Fruit fly (Drosophila melanogaster) whole organism, embryonic: ENCODE data around the gene hmw.

Experiments
- Adf1 ChIP-seq: fragments of 200-800 bp; sonication (Bioruptor generic); IDR thresholded peaks from 2 replicates; pipeline ENCODE4 v1.3.6; 2022; ENCODE audit warnings: missing biosample characterization, missing genetic modification characterization
- Atf-2 ChIP-seq: fragments of 200-800 bp; sonication (Bioruptor generic); optimal IDR thresholded peaks from 2 replicates; lab custom pipeline; 2016; ENCODE audit warnings: missing biosample characterization, missing genetic modification characterization
- Awh ChIP-seq: fragments of 200-800 bp; sonication (Bioruptor generic); IDR thresholded peaks from 2 replicates; pipeline ENCODE4, ENCODE4 v1.3.6; 2022; ENCODE audit warnings: missing biosample characterization, missing genetic modification characterization
- CG1024 ChIP-seq: fragments of 200-800 bp; sonication (Bioruptor generic); IDR thresholded peaks from 2 replicates; pipeline ENCODE4 v1.3.6; 2022; ENCODE audit warnings: missing biosample characterization, missing genetic modification characterization
- CG10431 ChIP-seq: fragments of 200-800 bp; sonication (Bioruptor generic); optimal IDR thresholded peaks from 3 replicates; lab custom pipeline; 2018; ENCODE audit warnings: missing biosample characterization, mild to moderate bottlenecking, missing genetic modification characterization
- CG10543 ChIP-seq: fragments of 200-800 bp; sonication (Bioruptor generic); optimal IDR thresholded peaks from 3 replicates; lab custom pipeline; 2017; ENCODE audit warnings: missing biosample characterization, mild to moderate bottlenecking, missing genetic modification characterization, moderate library complexity
- CG11504 ChIP-seq: fragments of 200-800 bp; sonication (Bioruptor generic); optimal IDR thresholded peaks from 3 replicates; lab custom pipeline; 2019; ENCODE audit warnings: missing biosample characterization, mild to moderate bottlenecking, missing genetic modification characterization, moderate library complexity
- CG11696 ChIP-seq: fragments of 200-800 bp; sonication (Bioruptor generic); IDR thresholded peaks from 2 replicates; pipeline ENCODE4 v1.3.6; 2022; ENCODE audit warnings: missing biosample characterization, missing genetic modification characterization
- CG11723 ChIP-seq: fragments of 200-800 bp; sonication (Bioruptor generic); optimal IDR thresholded peaks from 2 replicates; lab custom pipeline; 2017; ENCODE audit warnings: missing biosample characterization, mild to moderate bottlenecking, missing genetic modification characterization
- CG14441 ChIP-seq: fragments of 200-800 bp; sonication (Bioruptor generic); IDR thresholded peaks from 2 replicates; pipeline ENCODE4 v1.3.6; 2022; ENCODE audit warnings: missing biosample characterization, missing genetic modification characterization
- CG14667 ChIP-seq: fragments of 200-800 bp; sonication (Bioruptor generic); IDR thresholded peaks from 2 replicates; pipeline ENCODE4 v1.3.6; 2022; ENCODE audit warnings: missing biosample characterization, missing genetic modification characterization
- CG15514 ChIP-seq: fragments of 200-800 bp; sonication (Bioruptor generic); optimal IDR thresholded peaks from 3 replicates; lab custom pipeline; 2017; ENCODE audit warnings: missing biosample characterization, missing genetic modification characterization, mild to moderate bottlenecking, moderate library complexity, missing genetic modification reagents
- CG17328 ChIP-seq: fragments of 200-800 bp; sonication (Bioruptor generic); IDR thresholded peaks from 2 replicates; pipeline ENCODE4 v1.3.6; 2022; ENCODE audit warnings: missing biosample characterization, missing genetic modification characterization
- CG18476 ChIP-seq: fragments of 200-800 bp; sonication (Bioruptor generic); optimal IDR thresholded peaks from 2 replicates; lab custom pipeline; 2016; ENCODE audit warnings: missing biosample characterization, mild to moderate bottlenecking, missing genetic modification characterization
- CG18764 ChIP-seq: fragments of 200-800 bp; sonication (Bioruptor generic); optimal IDR thresholded peaks from 3 replicates; lab custom pipeline; 2016; ENCODE audit warnings: missing biosample characterization, missing genetic modification characterization
- CG2202 ChIP-seq: fragments of 200-800 bp; sonication (Bioruptor generic); optimal IDR thresholded peaks from 2 replicates; lab custom pipeline; 2018; ENCODE audit warnings: missing biosample characterization, mild to moderate bottlenecking, missing genetic modification characterization
- CG30403 ChIP-seq: fragments of 200-800 bp; sonication (Bioruptor generic); optimal IDR thresholded peaks from 3 replicates; lab custom pipeline; 2016; ENCODE audit warnings: missing biosample characterization, missing genetic modification characterization
- CG3407 ChIP-seq: fragments of 200-800 bp; sonication (Bioruptor generic); optimal IDR thresholded peaks from 2 replicates; lab custom pipeline; 2018; ENCODE audit warnings: missing biosample characterization, mild to moderate bottlenecking, missing genetic modification characterization
- CG34224 ChIP-seq: fragments of 200-800 bp; sonication (Bioruptor generic); IDR thresholded peaks from 3 replicates; pipeline ENCODE4 v1.3.6; 2022; ENCODE audit warnings: missing biosample characterization, missing genetic modification characterization; ENCODE audit not compliant: partially characterized antibody
- CG34376 ChIP-seq: fragments of 200-800 bp; sonication (Bioruptor generic); optimal IDR thresholded peaks from 2 replicates; lab custom pipeline; 2018; ENCODE audit warnings: missing biosample characterization, mild to moderate bottlenecking, missing genetic modification characterization
- CG3726 ChIP-seq: fragments of 200-800 bp; sonication (Bioruptor generic); IDR thresholded peaks from 3 replicates; pipeline ENCODE4, ENCODE4 v1.3.6; 2022; ENCODE audit warnings: missing biosample characterization, missing genetic modification characterization
- CG42726 ChIP-seq: fragments of 200-800 bp; sonication (Bioruptor generic); IDR thresholded peaks from 2 replicates; pipeline ENCODE4 v1.3.6; 2022; ENCODE audit warnings: missing biosample characterization, missing genetic modification characterization; ENCODE audit not compliant: partially characterized antibody
- CG4820 ChIP-seq: fragments of 200-800 bp; sonication (Bioruptor generic); optimal IDR thresholded peaks from 3 replicates; lab custom pipeline; 2016; ENCODE audit warnings: missing biosample characterization, missing genetic modification characterization
- CG8281 ChIP-seq: fragments of 200-800 bp; sonication (Bioruptor generic); optimal IDR thresholded peaks from 2 replicates; lab custom pipeline; 2018; ENCODE audit warnings: missing biosample characterization, mild to moderate bottlenecking, missing genetic modification characterization, moderate library complexity
- CG8290 ChIP-seq, 3 experiments: fragments of 200-800 bp; sonication (Bioruptor generic); optimal IDR thresholded peaks; 2 replicates each; lab custom pipeline; 2016 to 2019; ENCODE audit warnings: missing biosample characterization in 3 of 3, missing genetic modification characterization in 3 of 3, mild to moderate bottlenecking in 2 of 3, moderate library complexity in 1 of 3
- CG8478 ChIP-seq: fragments of >200 bp; optimal IDR thresholded peaks from 2 replicates; lab custom pipeline; 2018
- CG8924 ChIP-seq: fragments of 200-800 bp; optimal IDR thresholded peaks from 3 replicates; lab custom pipeline; 2019; ENCODE audit warnings: missing biosample characterization, mild to moderate bottlenecking, missing genetic modification characterization, moderate library complexity
- CG9727 ChIP-seq: fragments of 200-800 bp; sonication (Bioruptor generic); optimal IDR thresholded peaks from 3 replicates; lab custom pipeline; 2017; ENCODE audit warnings: missing biosample characterization, mild to moderate bottlenecking, missing genetic modification characterization
- CG9817 ChIP-seq: fragments of 200-800 bp; sonication (Bioruptor generic); optimal IDR thresholded peaks from 2 replicates; lab custom pipeline; 2018; ENCODE audit warnings: missing biosample characterization, mild to moderate bottlenecking, missing genetic modification characterization, moderate library complexity
- CG9932 ChIP-seq: fragments of 200-800 bp; sonication (Bioruptor generic); IDR thresholded peaks from 2 replicates; pipeline ENCODE4 v1.3.6; 2022; ENCODE audit warnings: missing biosample characterization, missing genetic modification characterization
- Chrac-16 ChIP-seq: fragments of 200-800 bp; sonication (Bioruptor generic); optimal IDR thresholded peaks from 3 replicates; lab custom pipeline; 2016; ENCODE audit warnings: missing biosample characterization, missing genetic modification characterization
- D19A ChIP-seq: fragments of 200-800 bp; optimal IDR thresholded peaks from 3 replicates; lab custom pipeline; 2019; ENCODE audit warnings: missing biosample characterization, mild to moderate bottlenecking, missing genetic modification characterization, moderate library complexity
- D19B ChIP-seq: fragments of 200-800 bp; sonication (Bioruptor generic); optimal IDR thresholded peaks from 2 replicates; lab custom pipeline; 2017; ENCODE audit warnings: missing biosample characterization, mild to moderate bottlenecking, missing genetic modification characterization
- Doc2 ChIP-seq: fragments of 200-800 bp; sonication (Bioruptor generic); IDR thresholded peaks from 2 replicates; pipeline ENCODE4 v1.3.6; 2022; ENCODE audit warnings: missing biosample characterization, missing genetic modification characterization
- HmgZ ChIP-seq: fragments of 200-800 bp; sonication (Bioruptor generic); optimal IDR thresholded peaks from 2 replicates; lab custom pipeline; 2018; ENCODE audit warnings: missing biosample characterization, mild to moderate bottlenecking, missing genetic modification characterization
- Jarid2 ChIP-seq: fragments of 200-800 bp; sonication (Bioruptor generic); optimal IDR thresholded peaks from 3 replicates; lab custom pipeline; 2017; ENCODE audit warnings: mild to moderate bottlenecking, missing biosample characterization, missing genetic modification reagents, missing genetic modification characterization
- Med ChIP-seq: fragments of 200-800 bp; sonication (Bioruptor generic); peaks from one replicate; lab custom pipeline; 2016; ENCODE audit warnings: missing biosample characterization, missing genetic modification characterization, mild to moderate bottlenecking, inconsistent platforms, moderate library complexity
- Optix ChIP-seq: fragments of 200-800 bp; sonication (Bioruptor generic); IDR thresholded peaks from 3 replicates; pipeline ENCODE4 v1.3.6; 2022; ENCODE audit warnings: missing biosample characterization, missing genetic modification characterization
- Rfx ChIP-seq: fragments of 200-800 bp; sonication (Bioruptor generic); IDR thresholded peaks from 2 replicates; pipeline ENCODE4 v1.3.6; 2022; ENCODE audit warnings: missing biosample characterization, missing genetic modification characterization
- abd-A ChIP-seq: fragments of 200-800 bp; sonication (Bioruptor generic); optimal IDR thresholded peaks from 3 replicates; lab custom pipeline; 2019; ENCODE audit warnings: missing biosample characterization, mild to moderate bottlenecking, missing genetic modification characterization, moderate library complexity
- chinmo ChIP-seq: fragments of 200-800 bp; sonication (Bioruptor generic); IDR thresholded peaks from 4 replicates; pipeline ENCODE4 v1.3.6; 2022; ENCODE audit warnings: missing biosample characterization, missing genetic modification characterization; ENCODE audit not compliant: partially characterized antibody
- crol ChIP-seq: fragments of 200-800 bp; sonication (Bioruptor generic); IDR thresholded peaks from 2 replicates; pipeline ENCODE4 v1.3.6; 2022; ENCODE audit warnings: missing biosample characterization, missing genetic modification characterization
- emc ChIP-seq: fragments of 200-800 bp; sonication (Bioruptor generic); optimal IDR thresholded peaks from 2 replicates; lab custom pipeline; 2016; ENCODE audit warnings: missing biosample characterization, missing genetic modification characterization
- ems ChIP-seq: fragments of 200-800 bp; sonication (Bioruptor generic); optimal IDR thresholded peaks from 3 replicates; lab custom pipeline; 2016; ENCODE audit warnings: missing biosample characterization, missing genetic modification characterization
- gsb-n ChIP-seq: fragments of 200-800 bp; sonication (Bioruptor generic); optimal IDR thresholded peaks from 3 replicates; lab custom pipeline; 2018; ENCODE audit warnings: missing biosample characterization, mild to moderate bottlenecking, missing genetic modification characterization
- gt ChIP-seq: fragments of 200-800 bp; sonication (Bioruptor generic); IDR thresholded peaks from 2 replicates; pipeline ENCODE4 v1.3.6; 2022; ENCODE audit warnings: missing biosample characterization, missing genetic modification characterization
- lola ChIP-seq, 3 experiments: fragments of >200 bp in 2 of 3; fragments of 200-800 bp in 1 of 3; sonication (Bioruptor generic) in 1 of 3; optimal IDR thresholded peaks; 2 replicates each; lab custom pipeline; 2017 to 2019; ENCODE audit warnings: missing biosample characterization in 3 of 3, missing genetic modification characterization in 3 of 3, mild to moderate bottlenecking in 1 of 3, moderate library complexity in 1 of 3
- onecut ChIP-seq: fragments of 200-800 bp; sonication (Bioruptor generic); IDR thresholded peaks from 2 replicates; pipeline ENCODE4 v1.3.6; 2022; ENCODE audit warnings: missing biosample characterization, missing genetic modification characterization
- psq ChIP-seq: fragments of 200-800 bp; sonication (Bioruptor generic); optimal IDR thresholded peaks from 2 replicates; lab custom pipeline; 2017; ENCODE audit warnings: missing biosample characterization, missing genetic modification characterization
- sens ChIP-seq: fragments of 200-800 bp; sonication (Bioruptor generic); peaks from one replicate; lab custom pipeline; 2016; ENCODE audit warnings: missing biosample characterization, missing genetic modification characterization
- z ChIP-seq: fragments of 200-800 bp; sonication (Bioruptor generic); IDR thresholded peaks from 3 replicates; pipeline ENCODE4 v1.3.6; 2022; ENCODE audit warnings: missing biosample characterization, missing genetic modification characterization

hmw gene

DNA sequence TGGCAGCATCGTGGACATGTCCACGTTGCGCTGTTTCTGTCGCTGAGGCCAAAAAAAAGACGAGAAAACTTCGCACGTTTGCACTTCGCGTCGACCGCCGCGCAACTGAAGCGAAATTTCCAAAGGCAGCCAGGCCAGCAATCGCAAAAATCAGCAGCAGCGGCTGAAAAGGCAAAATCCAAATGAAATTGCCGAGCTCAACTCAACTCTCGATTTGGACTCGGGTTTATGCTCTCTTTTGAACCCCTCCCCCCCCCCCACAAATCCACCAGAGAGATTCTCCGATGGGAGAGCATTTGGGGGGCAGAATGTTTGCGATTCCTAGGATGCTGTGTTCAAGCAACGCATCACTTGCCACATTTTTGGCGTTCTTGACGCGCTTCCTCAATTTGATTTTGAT lies 47.5 kb upstream of the hmw start, which contains the start of gene PKD (continued):
- peak; percentile 51; the same call in 1 of the 2 replicates for TF ChIP-seq CG42726 (GFP tag; lab: Robert Waterston, UW)
- TF ChIP-seq CG15514 (GFP tag; lab: Kevin White, UChicago), result peak; percentile 1
- TF ChIP-seq ems, result no peak
- no peak for TF ChIP-seq D19A (tag; lab: Kevin White, UChicago)
- TF ChIP-seq CG10543 (GFP tag; lab: Kevin White, UChicago), result peak; percentile 16
- no peak for TF ChIP-seq Optix (GFP tag; lab: Robert Waterston, UW)
- no peak for TF ChIP-seq gsb-n (tag; lab: Kevin White, UChicago)
- no peak for TF ChIP-seq CG3407 (GFP tag; lab: Kevin White, UChicago)
- TF ChIP-seq CG14441 (GFP tag; lab: Robert Waterston, UW), result no peak
- no peak for TF ChIP-seq emc (GFP tag; lab: Kevin White, UChicago)
- TF ChIP-seq z (GFP tag; lab: Robert Waterston, UW), result peak; percentile 54; the same call in 1 of the 3 replicates
- no peak for TF ChIP-seq CG17328
- peak; percentile 80 for TF ChIP-seq abd-A (tag; lab: Kevin White, UChicago)
- TF ChIP-seq CG18764, result no peak
- no peak for TF ChIP-seq CG8924 (tag; lab: Kevin White, UChicago)
- TF ChIP-seq sens, result no peak
- no peak for TF ChIP-seq onecut
- TF ChIP-seq CG3726 (GFP tag; lab: Robert Waterston, UW), result 0 out of 3 replicates have a peak, but pooled peaks have one; percentile 23
- no peak for TF ChIP-seq gt (GFP tag; lab: Robert Waterston, UW)
- TF ChIP-seq CG11696, result no peak
- TF ChIP-seq CG4820 (GFP tag; lab: Kevin White, UChicago), result no peak
- peak; percentile 28; the same call in 1 of the 2 replicates for TF ChIP-seq Rfx (GFP tag; lab: Robert Waterston, UW)
- no peak for TF ChIP-seq CG10431 (GFP tag; lab: Kevin White, UChicago)
- TF ChIP-seq CG11504 (tag; lab: Kevin White, UChicago), result no peak
- TF ChIP-seq CG8290 (GFP tag; optimal IDR thresholded peaks at IDR 0.05; lab: Kevin White, UChicago), result no peak
- TF ChIP-seq CG8290 (tag; optimal IDR thresholded peaks at IDR 0.05; lab: Kevin White, UChicago), result peak in 1 of 2 experiments; percentile 13
- no peak for TF ChIP-seq Doc2 (GFP tag; lab: Robert Waterston, UW)
- TF ChIP-seq CG9817 (tag; lab: Kevin White, UChicago), result no peak
- no peak for TF ChIP-seq CG1024 (GFP tag; lab: Robert Waterston, UW)
- peak; percentile 28; the same call in 1 of the 2 replicates for TF ChIP-seq Adf1
- peak; percentile 24 for TF ChIP-seq CG34376 (GFP tag; lab: Kevin White, UChicago)
- TF ChIP-seq CG8281 (tag; lab: Kevin White, UChicago), result no peak
- no peak for TF ChIP-seq psq (GFP tag; lab: Kevin White, UChicago)
- TF ChIP-seq Chrac-16, result no peak
- TF ChIP-seq CG18476 (GFP tag; lab: Kevin White, UChicago), result no peak
- peak; percentile 10 for TF ChIP-seq Jarid2 (GFP tag; lab: Kevin White, UChicago)
- TF ChIP-seq CG9727 (GFP tag; lab: Kevin White, UChicago), result no peak
- TF ChIP-seq CG2202 (tag; lab: Kevin White, UChicago), result no peak
- 0 out of 3 replicates have a peak, but pooled peaks have one; percentile 37 for TF ChIP-seq CG34224 (GFP tag; lab: Robert Waterston, UW)
- TF ChIP-seq D19B (GFP tag; lab: Kevin White, UChicago), result no peak
- no peak for TF ChIP-seq CG11723
- 0 out of 4 replicates have a peak, but pooled peaks have one; percentile 53 for TF ChIP-seq chinmo (GFP tag; lab: Robert Waterston, UW)
- peak; percentile 77 for TF ChIP-seq crol (GFP tag; lab: Robert Waterston, UW)
- 0 out of 2 replicates have a peak, but pooled peaks have one; percentile 14 for TF ChIP-seq CG9932 (GFP tag; lab: Robert Waterston, UW)
- TF ChIP-seq Med, result peak; percentile 65
- no peak for TF ChIP-seq HmgZ
- no peak for TF ChIP-seq Awh (GFP tag; lab: Robert Waterston, UW)
- no peak for TF ChIP-seq CG30403 (GFP tag; lab: Kevin White, UChicago)
- no peak for TF ChIP-seq CG14667
- no peak for TF ChIP-seq CG8478 (lab: Kevin White, UChicago)
- TF ChIP-seq Atf-2 (GFP tag; lab: Kevin White, UChicago), result no peak
- TF ChIP-seq lola (GFP tag; optimal IDR thresholded peaks at IDR 0.05; lab: Kevin White, UChicago), result no peak
